Worm (Caenorhabditis elegans): ENCODE results near the gene H11E01.2.

The H11E01.2 gene

DNA sequence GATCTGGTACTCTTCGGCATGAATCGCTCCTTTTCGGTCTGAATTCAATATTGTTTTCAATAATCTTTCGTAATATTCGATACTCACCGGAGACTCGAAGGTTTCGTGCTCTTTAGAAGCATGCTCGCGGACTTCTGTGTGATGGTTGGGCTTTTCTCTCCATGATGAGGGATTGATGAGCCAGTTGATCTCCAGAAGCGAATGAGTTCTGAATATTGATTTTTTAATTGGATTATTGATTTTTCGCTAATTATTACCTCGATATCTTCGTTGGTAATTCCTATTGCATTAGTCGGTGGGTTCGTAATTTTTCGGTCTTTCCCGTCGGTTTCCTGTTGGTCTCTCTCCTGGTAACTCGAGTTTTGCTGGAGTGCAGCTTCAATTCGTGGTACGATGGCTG, 46.2 kb downstream of the H11E01.2 start:
- TF ChIP-seq let-526 (GFP tag; IDR thresholded peaks at IDR 0.05) (no peak), ceh-27 (GFP tag; optimal IDR thresholded peaks at IDR 0.05) (no peak), ets-4 (GFP tag; optimal IDR thresholded peaks at IDR 0.05) (no peak), Y53F4B.3 (GFP tag; IDR thresholded peaks at IDR 0.05) (no peak), ceh-100 (GFP tag; IDR thresholded peaks at IDR 0.05) (no peak), akir-1 (GFP tag; optimal IDR thresholded peaks at IDR 0.05) (no peak), mxl-1 (tag; optimal IDR thresholded peaks at IDR 0.05) (no peak), him-1 (tag; optimal IDR thresholded peaks at IDR 0.05) (no peak), aptf-2 (GFP tag; conservative IDR thresholded peaks at IDR 0.05) (no peak), ztf-18 (tag; optimal IDR thresholded peaks at IDR 0.05) (no peak), tbp1 (GFP tag; optimal IDR thresholded peaks at IDR 0.05) (no peak), B0019.2 (GFP tag; conservative IDR thresholded peaks at IDR 0.05) (no peak), hlh-26 (GFP tag; conservative IDR thresholded peaks at IDR 0.05) (no peak), lsl-1 (GFP tag; optimal IDR thresholded peaks at IDR 0.05) (no peak), ztf-26 (tag; optimal IDR thresholded peaks at IDR 0.05) (no peak), B0336.3 (GFP tag; IDR thresholded peaks at IDR 0.05) (no peak), atf-7 (tag; optimal IDR thresholded peaks at IDR 0.05) (no peak)

DNA sequence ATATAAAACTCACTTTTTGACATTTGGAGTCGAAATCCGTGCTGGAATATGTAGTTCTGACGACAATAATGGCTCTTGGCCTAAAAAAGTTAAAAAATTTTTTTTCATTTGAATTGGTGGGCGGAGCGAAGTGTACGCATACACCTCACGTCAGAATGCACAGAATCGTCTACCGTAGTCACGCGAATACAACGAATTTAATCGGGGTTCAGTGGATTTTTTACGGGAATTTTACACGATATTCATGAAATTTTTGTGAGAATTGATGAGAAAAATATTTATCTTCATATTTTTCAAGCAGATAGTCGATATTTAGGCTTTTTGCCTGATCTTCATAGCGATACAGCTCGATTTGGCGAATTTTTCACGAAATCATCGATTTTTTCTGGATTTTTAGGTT, 47.9 kb downstream of the H11E01.2 start, which contains the start of gene R09H3.3:
Gene R09H3.3 (minus strand): TSS at position 101 of the 400 bp plus-strand sequence.
- TF ChIP-seq ztf-3 (GFP tag; optimal IDR thresholded peaks at IDR 0.05) = no peak
- TF ChIP-seq madf-10 (tag; optimal IDR thresholded peaks at IDR 0.05) = no peak

DNA sequence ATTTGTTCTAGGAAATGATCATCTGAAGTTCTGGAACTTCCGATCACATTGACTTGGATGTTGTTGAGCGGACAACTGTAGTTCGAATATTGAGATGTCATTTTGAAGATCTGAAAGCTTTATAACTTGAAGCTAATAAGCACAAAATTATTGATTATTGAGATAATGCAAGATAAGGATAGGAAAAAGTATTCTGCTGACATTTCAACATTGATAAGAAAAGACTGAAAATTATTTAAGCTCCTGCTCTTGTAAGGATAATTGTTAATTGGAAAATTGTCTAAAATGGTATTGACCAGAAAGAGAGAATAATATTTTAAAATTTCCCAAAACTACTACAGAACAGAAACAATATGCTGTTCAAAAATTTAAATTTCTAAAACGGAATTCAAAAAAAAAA, 53.2 kb downstream of the H11E01.2 start, which contains the start of gene tbx-31:
Gene tbx-31 (minus strand): TSS at position 101 of the 400 bp plus-strand sequence.
- TF ChIP-seq B0019.2 (GFP tag; conservative IDR thresholded peaks at IDR 0.05) (no peak), rec-8 (tag; optimal IDR thresholded peaks at IDR 0.05) (no peak), F33H1.4 (GFP tag; IDR thresholded peaks at IDR 0.05) (no peak), F57A8.1 (GFP tag; optimal IDR thresholded peaks at IDR 0.05) (no peak), ekl-4 (GFP tag; IDR thresholded peaks at IDR 0.05) (no peak), B0336.3 (GFP tag; IDR thresholded peaks at IDR 0.05) (no peak), attf-6 (GFP tag; IDR thresholded peaks at IDR 0.05) (no peak), snpc-4 (GFP tag; optimal IDR thresholded peaks at IDR 0.05) (no peak), snpc-4 (tag; optimal IDR thresholded peaks at IDR 0.05) (no peak)

Data from whole organism, young adult.